Fruit fly (Drosophila melanogaster) whole organism, embryonic: Measurements from ENCODE around the gene Hsp83.

Experiments
- Aef1 ChIP-seq: fragments of 200-800 bp; sonication (Bioruptor generic); IDR thresholded peaks from 3 replicates; pipeline ENCODE4 v1.3.6; 2022; ENCODE audit warnings: missing biosample characterization, missing genetic modification characterization
- CG10565 ChIP-seq: fragments of 200-800 bp; sonication (Bioruptor generic); optimal IDR thresholded peaks from 3 replicates; lab custom pipeline; 2016; ENCODE audit warnings: missing biosample characterization, mild to moderate bottlenecking, missing genetic modification characterization
- CG12104 ChIP-seq: fragments of 200-800 bp; sonication (Bioruptor generic); optimal IDR thresholded peaks from 3 replicates; lab custom pipeline; 2016; ENCODE audit warnings: missing biosample characterization, missing genetic modification characterization
- CG12299 ChIP-seq: fragments of 200-800 bp; sonication (Bioruptor generic); optimal IDR thresholded peaks from 2 replicates; lab custom pipeline; 2018; ENCODE audit warnings: missing biosample characterization, mild to moderate bottlenecking, missing genetic modification characterization
- CG13296 ChIP-seq: fragments of 200-800 bp; sonication (Bioruptor generic); optimal IDR thresholded peaks from 3 replicates; lab custom pipeline; 2018; ENCODE audit warnings: missing biosample characterization, mild to moderate bottlenecking, missing genetic modification characterization
- CG14050 ChIP-seq: fragments of 200-800 bp; sonication (Bioruptor generic); IDR thresholded peaks from 3 replicates; pipeline ENCODE4 v1.3.6; 2022; ENCODE audit warnings: missing biosample characterization, missing genetic modification characterization
- CG15073 ChIP-seq: fragments of 200-800 bp; sonication (Bioruptor generic); optimal IDR thresholded peaks from 2 replicates; lab custom pipeline; 2016; ENCODE audit warnings: missing biosample characterization, missing genetic modification characterization
- CG18764 ChIP-seq: fragments of 200-800 bp; sonication (Bioruptor generic); optimal IDR thresholded peaks from 3 replicates; lab custom pipeline; 2016; ENCODE audit warnings: missing biosample characterization, missing genetic modification characterization
- CG2875 ChIP-seq: fragments of 200-800 bp; sonication (Bioruptor generic); optimal IDR thresholded peaks from 2 replicates; lab custom pipeline; 2017; ENCODE audit warnings: missing biosample characterization, mild to moderate bottlenecking, missing genetic modification characterization, missing genetic modification reagents
- CG32532 ChIP-seq: fragments of 200-800 bp; sonication (Bioruptor generic); IDR thresholded peaks from 2 replicates; pipeline ENCODE4 v1.3.6; 2022; ENCODE audit warnings: missing biosample characterization, missing genetic modification characterization
- CG32772 ChIP-seq: fragments of 200-800 bp; sonication (Bioruptor generic); IDR thresholded peaks from 2 replicates; pipeline ENCODE4 v1.3.6; 2022; ENCODE audit warnings: missing biosample characterization, missing genetic modification characterization
- CG3281 ChIP-seq: fragments of 200-800 bp; sonication (Bioruptor generic); optimal IDR thresholded peaks from 3 replicates; lab custom pipeline; 2017; ENCODE audit warnings: missing biosample characterization, mild to moderate bottlenecking, missing genetic modification characterization
- CG33557 ChIP-seq: fragments of 200-800 bp; sonication (Bioruptor generic); optimal IDR thresholded peaks from 2 replicates; lab custom pipeline; 2019; ENCODE audit warnings: missing biosample characterization, mild to moderate bottlenecking, missing genetic modification characterization, moderate library complexity
- CG34376 ChIP-seq: fragments of 200-800 bp; sonication (Bioruptor generic); optimal IDR thresholded peaks from 2 replicates; lab custom pipeline; 2018; ENCODE audit warnings: missing biosample characterization, mild to moderate bottlenecking, missing genetic modification characterization
- CG3995 ChIP-seq: fragments of 200-800 bp; sonication (Bioruptor generic); optimal IDR thresholded peaks from 3 replicates; lab custom pipeline; 2016; ENCODE audit warnings: missing biosample characterization, missing genetic modification characterization
- CG4282 ChIP-seq: fragments of 200-800 bp; sonication (Bioruptor generic); optimal IDR thresholded peaks from 2 replicates; lab custom pipeline; 2016; ENCODE audit warnings: missing biosample characterization, missing genetic modification characterization
- CG6765 ChIP-seq: fragments of 200-800 bp; sonication (Bioruptor generic); optimal IDR thresholded peaks from 3 replicates; lab custom pipeline; 2017; ENCODE audit warnings: missing biosample characterization, mild to moderate bottlenecking, missing genetic modification characterization
- CG7745 ChIP-seq: fragments of 200-800 bp; sonication (Bioruptor generic); optimal IDR thresholded peaks from 2 replicates; lab custom pipeline; 2018; ENCODE audit warnings: missing biosample characterization, mild to moderate bottlenecking, missing genetic modification characterization, moderate library complexity
- CG8359 ChIP-seq: fragments of 200-800 bp; sonication (Bioruptor generic); optimal IDR thresholded peaks from 2 replicates; lab custom pipeline; 2017; ENCODE audit warnings: missing biosample characterization, mild to moderate bottlenecking, missing genetic modification characterization, borderline replicate concordance
- CG8944 ChIP-seq: fragments of 200-800 bp; sonication (Bioruptor generic); optimal IDR thresholded peaks from 3 replicates; lab custom pipeline; 2016; ENCODE audit warnings: missing biosample characterization, missing genetic modification characterization
- CG9817 ChIP-seq: fragments of 200-800 bp; sonication (Bioruptor generic); optimal IDR thresholded peaks from 2 replicates; lab custom pipeline; 2018; ENCODE audit warnings: missing biosample characterization, mild to moderate bottlenecking, missing genetic modification characterization, moderate library complexity
- Hand ChIP-seq: fragments of 200-800 bp; sonication (Bioruptor generic); optimal IDR thresholded peaks from 2 replicates; lab custom pipeline; 2017; ENCODE audit warnings: mild to moderate bottlenecking, missing biosample characterization, missing genetic modification reagents, missing genetic modification characterization
- Jarid2 ChIP-seq: fragments of 200-800 bp; sonication (Bioruptor generic); optimal IDR thresholded peaks from 3 replicates; lab custom pipeline; 2017; ENCODE audit warnings: mild to moderate bottlenecking, missing biosample characterization, missing genetic modification reagents, missing genetic modification characterization
- MBD-R2 ChIP-seq: fragments of 200-800 bp; sonication (Bioruptor generic); IDR thresholded peaks from 2 replicates; pipeline ENCODE4 v1.3.6; 2022; ENCODE audit warnings: missing biosample characterization, missing genetic modification characterization
- Nf-YA ChIP-seq: fragments of 200-800 bp; sonication (Bioruptor generic); IDR thresholded peaks from 2 replicates; pipeline ENCODE4 v1.3.6; 2022; ENCODE audit warnings: missing biosample characterization, missing genetic modification characterization
- NfI ChIP-seq: fragments of 200-800 bp; sonication (Bioruptor generic); optimal IDR thresholded peaks from 3 replicates; lab custom pipeline; 2018; ENCODE audit warnings: missing biosample characterization, mild to moderate bottlenecking, missing genetic modification characterization, moderate library complexity
- Oli ChIP-seq: fragments of 200-800 bp; sonication (Bioruptor generic); optimal IDR thresholded peaks from 2 replicates; lab custom pipeline; 2018; ENCODE audit warnings: missing biosample characterization, mild to moderate bottlenecking, missing genetic modification characterization, moderate library complexity
- Sox100B ChIP-seq: fragments of 200-800 bp; sonication (Bioruptor generic); optimal IDR thresholded peaks from 3 replicates; lab custom pipeline; 2018; ENCODE audit warnings: missing biosample characterization, mild to moderate bottlenecking, missing genetic modification characterization
- Trl ChIP-seq, 3 experiments: fragments of >200 bp in 2 of 3; fragments of 200-800 bp in 1 of 3; sonication (Bioruptor generic) in 1 of 3; optimal IDR thresholded peaks; 2 replicates in 1 of 3; 3 replicates in 2 of 3; lab custom pipeline; 2016 to 2017; ENCODE audit warnings: missing biosample characterization in 1 of 3, missing genetic modification characterization in 1 of 3
- ab ChIP-seq: fragments of 200-800 bp; sonication (Bioruptor generic); optimal IDR thresholded peaks from 2 replicates; lab custom pipeline; 2016; ENCODE audit warnings: missing biosample characterization, missing genetic modification characterization
- ase ChIP-seq: fragments of 200-800 bp; sonication (Bioruptor generic); IDR thresholded peaks from 3 replicates; pipeline ENCODE4 v1.3.6; 2022; ENCODE audit warnings: missing biosample characterization, missing genetic modification characterization
- ash1 ChIP-seq: fragments of 200-800 bp; sonication (Bioruptor generic); optimal IDR thresholded peaks from 2 replicates; lab custom pipeline; 2018; ENCODE audit warnings: missing biosample characterization, mild to moderate bottlenecking, missing genetic modification characterization
- bcd ChIP-seq: fragments of 200-800 bp; sonication (Bioruptor generic); optimal IDR thresholded peaks from 2 replicates; lab custom pipeline; 2017; ENCODE audit warnings: missing biosample characterization, mild to moderate bottlenecking, missing genetic modification characterization
- da ChIP-seq: fragments of 200-800 bp; sonication (Bioruptor generic); optimal IDR thresholded peaks from 2 replicates; lab custom pipeline; 2016; ENCODE audit warnings: missing biosample characterization, missing genetic modification characterization
- dan ChIP-seq: fragments of 200-800 bp; sonication (Bioruptor generic); IDR thresholded peaks from 2 replicates; pipeline ENCODE4 v1.3.6; 2022; ENCODE audit warnings: missing biosample characterization, missing genetic modification characterization
- ftz-f1 ChIP-seq: fragments of 200-800 bp; sonication (Bioruptor generic); optimal IDR thresholded peaks from 2 replicates; lab custom pipeline; 2016; ENCODE audit warnings: missing biosample characterization, missing genetic modification characterization
- gcm2 ChIP-seq: fragments of 200-800 bp; sonication (Bioruptor generic); optimal IDR thresholded peaks from 2 replicates; lab custom pipeline; 2016; ENCODE audit warnings: missing biosample characterization, missing genetic modification characterization
- gem ChIP-seq: fragments of 200-800 bp; sonication (Bioruptor generic); optimal IDR thresholded peaks from 2 replicates; lab custom pipeline; 2019; ENCODE audit warnings: missing biosample characterization, mild to moderate bottlenecking, missing genetic modification characterization, moderate library complexity
- hkb ChIP-seq, 2 experiments: fragments of 200-800 bp in 1 of 2; fragments of >200 bp in 1 of 2; sonication (Bioruptor generic) in 1 of 2; IDR thresholded peaks in 1 of 2; optimal IDR thresholded peaks in 1 of 2; 2 replicates each; pipeline versions ENCODE4 v1.3.6 to Lab custom; 2017 to 2022; ENCODE audit warnings: missing biosample characterization in 1 of 2, missing genetic modification characterization in 1 of 2
- insv ChIP-seq, 2 experiments: fragments of 200-800 bp; sonication (Bioruptor generic); optimal IDR thresholded peaks; 3 replicates each; lab custom pipeline; 2016 to 2018; ENCODE audit warnings: missing biosample characterization in 2 of 2, missing genetic modification characterization in 2 of 2
- lbe ChIP-seq: fragments of 200-800 bp; sonication (Bioruptor generic); optimal IDR thresholded peaks from 2 replicates; lab custom pipeline; 2016; ENCODE audit warnings: missing biosample characterization, mild to moderate bottlenecking, missing genetic modification characterization
- onecut ChIP-seq: fragments of 200-800 bp; sonication (Bioruptor generic); IDR thresholded peaks from 2 replicates; pipeline ENCODE4 v1.3.6; 2022; ENCODE audit warnings: missing biosample characterization, missing genetic modification characterization
- org-1 ChIP-seq: fragments of 200-800 bp; sonication (Bioruptor generic); optimal IDR thresholded peaks from 2 replicates; lab custom pipeline; 2017; ENCODE audit warnings: missing biosample characterization, missing genetic modification characterization
- sisA ChIP-seq: fragments of 200-800 bp; sonication (Bioruptor generic); IDR thresholded peaks from 2 replicates; pipeline ENCODE4 v1.3.6; 2022; ENCODE audit warnings: missing biosample characterization, missing genetic modification characterization
- stc ChIP-seq: fragments of 200-800 bp; sonication (Bioruptor generic); IDR thresholded peaks from 2 replicates; pipeline ENCODE4 v1.3.6; 2022; ENCODE audit warnings: missing biosample characterization, missing genetic modification characterization
- stwl ChIP-seq: fragments of 200-800 bp; sonication (Bioruptor generic); optimal IDR thresholded peaks from 3 replicates; lab custom pipeline; 2018; ENCODE audit warnings: missing biosample characterization, mild to moderate bottlenecking, missing genetic modification characterization, moderate library complexity
- tll ChIP-seq, 2 experiments: fragments of 200-800 bp in 1 of 2; fragments of >200 bp in 1 of 2; sonication (Bioruptor generic) in 1 of 2; optimal IDR thresholded peaks; 2 replicates each; lab custom pipeline; 2017 to 2019; ENCODE audit warnings: missing biosample characterization in 2 of 2, missing genetic modification characterization in 2 of 2, mild to moderate bottlenecking in 1 of 2, moderate library complexity in 1 of 2
- usp ChIP-seq: fragments of >200 bp; optimal IDR thresholded peaks from 2 replicates; lab custom pipeline; 2017; ENCODE audit warnings: missing biosample characterization, missing genetic modification characterization
- wek ChIP-seq: fragments of 200-800 bp; sonication (Bioruptor generic); optimal IDR thresholded peaks from 3 replicates; lab custom pipeline; 2018; ENCODE audit warnings: missing biosample characterization, mild to moderate bottlenecking, missing genetic modification characterization, moderate library complexity
- zfh2 ChIP-seq: fragments of 200-800 bp; sonication (Bioruptor generic); optimal IDR thresholded peaks from 2 replicates; lab custom pipeline; 2016; ENCODE audit warnings: missing biosample characterization, missing genetic modification characterization

The Hsp83 gene

DNA sequence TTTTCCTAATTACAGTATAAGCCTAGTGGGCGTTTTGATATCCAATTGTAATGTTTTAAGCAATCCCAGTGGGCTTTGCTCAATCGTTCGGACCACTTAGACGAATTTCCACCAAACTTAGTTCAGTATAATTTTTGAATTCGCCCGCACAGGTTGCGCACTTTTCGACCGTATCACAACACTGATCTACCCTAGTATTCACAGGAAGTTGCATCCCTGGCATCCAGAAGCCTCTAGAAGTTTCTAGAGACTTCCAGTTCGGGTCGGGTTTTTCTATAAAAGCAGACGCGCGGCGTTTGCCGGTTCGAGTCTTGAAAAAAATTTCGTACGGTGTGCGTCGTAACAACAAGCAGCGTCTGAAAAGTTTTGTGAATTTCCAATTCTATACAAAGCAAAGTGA, at the start of gene Hsp83 (continued):
- TF ChIP-seq Hand (GFP tag; lab: Kevin White, UChicago) (peak; percentile 99), Jarid2 (GFP tag; lab: Kevin White, UChicago) (peak; percentile 87), CG6765 (GFP tag; lab: Kevin White, UChicago) (peak; percentile 100), CG8944 (GFP tag; lab: Kevin White, UChicago) (peak; percentile 69), CG4282 (GFP tag; lab: Kevin White, UChicago) (peak; percentile 85), CG34376 (GFP tag; lab: Kevin White, UChicago) (peak; percentile 100), tll (GFP tag; optimal IDR thresholded peaks at IDR 0.05; lab: Kevin White, UChicago) (no peak), CG12104 (peak; percentile 96), Sox100B (peak; percentile 94), zfh2 (GFP tag; lab: Kevin White, UChicago) (peak; percentile 81), gcm2 (GFP tag; lab: Kevin White, UChicago) (peak; percentile 92), insv (GFP tag; optimal IDR thresholded peaks at IDR 0.05; lab: Kevin White, UChicago) (peak in 1 of 2 experiments; percentile 89), CG12299 (tag; lab: Kevin White, UChicago) (peak; percentile 98), bcd (GFP tag; lab: Kevin White, UChicago) (peak; percentile 96), lbe (GFP tag; lab: Kevin White, UChicago) (peak; percentile 95), Trl (optimal IDR thresholded peaks at IDR 0.05; lab: Kevin White, UChicago) (no peak), Trl (GFP tag; optimal IDR thresholded peaks at IDR 0.05; lab: Kevin White, UChicago) (peak; percentile 97), CG32532 (GFP tag; lab: Robert Waterston, UW) (peak; percentile 95), org-1 (peak; percentile 95), CG18764 (GFP tag; lab: Kevin White, UChicago) (peak; percentile 93), CG10565 (GFP tag; lab: Kevin White, UChicago) (peak; percentile 60), dan (GFP tag; lab: Robert Waterston, UW) (no peak), CG3995 (GFP tag; lab: Kevin White, UChicago) (peak; percentile 81), wek (GFP tag; lab: Kevin White, UChicago) (peak; percentile 97), Oli (peak; percentile 86), CG32772 (peak; percentile 84), ase (GFP tag; lab: Robert Waterston, UW) (peak; percentile 83), gem (tag; lab: Kevin White, UChicago) (peak; percentile 77), usp (GFP tag; lab: Kevin White, UChicago) (no peak), ash1 (GFP tag; lab: Kevin White, UChicago) (peak; percentile 99), CG9817 (tag; lab: Kevin White, UChicago) (peak; percentile 88), stc (GFP tag; lab: Robert Waterston, UW) (peak; percentile 96), onecut (peak; percentile 96), ftz-f1 (GFP tag; lab: Kevin White, UChicago) (peak; percentile 80), CG2875 (GFP tag; lab: Kevin White, UChicago) (peak; percentile 97), CG7745 (tag; lab: Kevin White, UChicago) (peak; percentile 80), Aef1 (GFP tag; lab: Robert Waterston, UW) (peak; percentile 65), da (GFP tag; lab: Kevin White, UChicago) (peak; percentile 88), stwl (peak; percentile 85), Nf-YA (GFP tag; lab: Robert Waterston, UW) (peak; percentile 92), CG13296 (GFP tag; lab: Kevin White, UChicago) (peak; percentile 99), ab (peak; percentile 3), NfI (GFP tag; lab: Kevin White, UChicago) (peak; percentile 98), CG33557 (GFP tag; lab: Kevin White, UChicago) (peak; percentile 95), MBD-R2 (peak; percentile 55; the same call in 1 of the 2 replicates), CG8359 (GFP tag; lab: Kevin White, UChicago) (peak; percentile 93), sisA (GFP tag; lab: Robert Waterston, UW) (peak; percentile 38; the same call in 1 of the 2 replicates), CG14050 (GFP tag; lab: Robert Waterston, UW) (peak; percentile 92), CG15073 (GFP tag; lab: Kevin White, UChicago) (no peak), hkb (optimal IDR thresholded peaks at IDR 0.05; lab: Kevin White, UChicago) (no peak), hkb (GFP tag; IDR thresholded peaks at IDR 0.05; lab: Robert Waterston, UW) (peak; percentile 96), CG3281 (GFP tag; lab: Kevin White, UChicago) (peak; percentile 99)
